Fruit fly (Drosophila melanogaster): ENCODE measurements around the gene CG4565.

The CG4565 gene

DNA sequence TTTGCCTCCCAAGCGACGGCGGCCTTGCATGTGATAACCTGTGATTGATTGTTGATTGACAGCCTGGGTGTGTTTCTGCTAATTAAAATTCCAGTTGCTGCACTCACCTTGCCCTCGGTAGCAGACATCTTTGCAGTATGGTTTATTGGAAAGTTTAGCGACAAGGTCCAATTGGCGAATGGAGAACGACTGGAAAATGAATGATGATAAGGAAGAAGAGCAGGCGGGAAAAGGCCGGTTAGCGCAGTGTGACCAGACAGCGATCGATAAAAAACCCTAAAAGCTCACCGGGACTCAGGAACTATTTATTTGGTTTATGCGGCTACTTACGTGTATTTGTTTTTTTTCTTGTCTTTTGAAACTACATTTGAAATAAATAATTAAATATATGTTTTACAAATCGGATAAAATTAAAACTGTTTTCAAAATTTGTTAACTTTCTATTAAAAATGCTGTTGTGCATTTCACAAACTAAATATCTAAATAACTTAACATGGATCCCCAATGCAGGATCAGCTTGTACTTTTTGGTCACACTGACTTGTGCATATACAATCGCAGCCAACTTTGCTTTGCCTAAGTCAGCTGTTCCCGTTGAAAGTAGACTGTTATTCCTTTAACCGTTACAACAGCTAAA lies 19.7 kb downstream of the CG4565 start, which contains the start of gene Fdh (continued):
- TF ChIP-seq CG42726 (GFP tag; IDR thresholded peaks at IDR 0.05; ENCODE audit: partially characterized antibody) (no peak), CG6765 (GFP tag; optimal IDR thresholded peaks at IDR 0.05) (peak; percentile 22), CG18764 (GFP tag; optimal IDR thresholded peaks at IDR 0.05) (peak; percentile 27), Pdp1 (GFP tag; optimal IDR thresholded peaks at IDR 0.05) (peak in 1 of 2 experiments; percentile 16), E2f2 (GFP tag; IDR thresholded peaks at IDR 0.05) (peak; percentile 66), Camta (GFP tag; optimal IDR thresholded peaks at IDR 0.05) (peak; percentile 32), CG10147 (GFP tag; optimal IDR thresholded peaks at IDR 0.05) (peak; percentile 58), CG16863 (GFP tag; optimal IDR thresholded peaks at IDR 0.05) (peak; percentile 9), sug (tag; optimal IDR thresholded peaks at IDR 0.05) (peak; percentile 26), CG9727 (GFP tag; optimal IDR thresholded peaks at IDR 0.05) (peak; percentile 66), vvl (GFP tag; IDR thresholded peaks at IDR 0.05) (peak; percentile 43), Max (GFP tag; optimal IDR thresholded peaks at IDR 0.05) (peak; percentile 45), CG3838 (GFP tag; optimal IDR thresholded peaks at IDR 0.05) (no peak), CG4854 (GFP tag; optimal IDR thresholded peaks at IDR 0.05) (no peak), so (GFP tag; IDR thresholded peaks at IDR 0.05) (no peak), CG9437 (GFP tag; optimal IDR thresholded peaks at IDR 0.05) (peak; percentile 18), org-1 (GFP tag; optimal IDR thresholded peaks at IDR 0.05) (peak; percentile 8), Blimp-1 (GFP tag; optimal IDR thresholded peaks at IDR 0.05) (peak; percentile 56), lilli (GFP tag; optimal IDR thresholded peaks at IDR 0.05) (peak; percentile 54), Sox100B (GFP tag; optimal IDR thresholded peaks at IDR 0.05) (peak; percentile 75), HLHmδ (GFP tag; optimal IDR thresholded peaks at IDR 0.05) (peak; percentile 61), crp (GFP tag; optimal IDR thresholded peaks at IDR 0.05) (peak; percentile 78 to 90), fd96Cb (tag; optimal IDR thresholded peaks at IDR 0.05) (peak; percentile 48), slou (GFP tag; optimal IDR thresholded peaks at IDR 0.05) (peak; percentile 5), CG10979 (tag; optimal IDR thresholded peaks at IDR 0.05) (peak; percentile 75), CG17612 (GFP tag; IDR thresholded peaks at IDR 0.05) (no peak), CG11085 (GFP tag; IDR thresholded peaks at IDR 0.05) (no peak), CG11247 (GFP tag; IDR thresholded peaks at IDR 0.05) (no peak), CG33213 (GFP tag; optimal IDR thresholded peaks at IDR 0.05) (peak; percentile 60), scrt (GFP tag; optimal IDR thresholded peaks at IDR 0.05) (peak; percentile 14), sc (optimal IDR thresholded peaks at IDR 0.05) (no peak), sc (GFP tag; optimal IDR thresholded peaks at IDR 0.05) (peak; percentile 23), CG7987 (GFP tag; optimal IDR thresholded peaks at IDR 0.05) (peak; percentile 34), CG13123 (GFP tag; optimal IDR thresholded peaks at IDR 0.05) (peak; percentile 98), CG3847 (GFP tag; IDR thresholded peaks at IDR 0.05) (no peak)

dm6 chr3R:10872820-10873219 lies 20.3 kb downstream of the CG4565 start, which contains the start of gene CG4596:
Gene CG4596 (plus strand): TSS chr3R:10873038.
- TF ChIP-seq stc (GFP tag; IDR thresholded peaks at IDR 0.05), result no peak
- TF ChIP-seq vnd (GFP tag; IDR thresholded peaks at IDR 0.05; ENCODE audit: partially characterized antibody), result no peak
- TF ChIP-seq Med (GFP tag), result peak; percentile 1
- TF ChIP-seq ewg (GFP tag; optimal IDR thresholded peaks at IDR 0.05), result peak; percentile 83
- 0 out of 3 replicates have a peak, but pooled peaks have one; percentile 13 for TF ChIP-seq CG34422 (GFP tag; IDR thresholded peaks at IDR 0.05)
- peak; percentile 98 for TF ChIP-seq onecut (GFP tag; IDR thresholded peaks at IDR 0.05)
- 0 out of 2 replicates have a peak, but pooled peaks have one; percentile 33 for TF ChIP-seq MBD-R2 (GFP tag; IDR thresholded peaks at IDR 0.05)

Data from whole organism, embryonic.